Worm (Caenorhabditis elegans) whole organism, L3 larva: ENCODE data around the gene aco-2.

ENCODE experiments used
- R02D3.7 ChIP-seq: fragments of 150-350 bp; optimal IDR thresholded peaks from 2 replicates; lab custom pipeline; 2014; ENCODE audit warnings: missing biosample characterization, missing genetic modification characterization
- ZK546.5 ChIP-seq: sonication (generic microtip); optimal IDR thresholded peaks from 2 replicates; lab custom pipeline; 2017; ENCODE audit warnings: missing biosample characterization, missing genetic modification characterization
- ceh-16 ChIP-seq: sonication (generic microtip); optimal IDR thresholded peaks from 2 replicates; lab custom pipeline; 2017; ENCODE audit warnings: missing biosample characterization, missing genetic modification characterization
- ceh-28 ChIP-seq: fragments of 150-350 bp; optimal IDR thresholded peaks from 2 replicates; lab custom pipeline; 2014; ENCODE audit warnings: missing biosample characterization, missing genetic modification reagents, missing genetic modification characterization
- ceh-82 ChIP-seq: fragments of 150-350 bp; optimal IDR thresholded peaks from 2 replicates; lab custom pipeline; 2014; ENCODE audit warnings: missing biosample characterization, missing genetic modification characterization
- daf-12 ChIP-seq: fragments of 150-350 bp; optimal IDR thresholded peaks from 2 replicates; lab custom pipeline; 2014; ENCODE audit warnings: missing biosample characterization, missing genetic modification reagents, missing genetic modification characterization
- egl-27 ChIP-seq: sonication (generic microtip); optimal IDR thresholded peaks from 4 replicates; lab custom pipeline; 2017; ENCODE audit warnings: missing biosample characterization, missing genetic modification reagents, missing genetic modification characterization
- egl-5 ChIP-seq: fragments of 150-350 bp; optimal IDR thresholded peaks from 2 replicates; lab custom pipeline; 2017; ENCODE audit warnings: missing biosample characterization, missing genetic modification reagents, missing genetic modification characterization, inconsistent platforms
- elt-1 ChIP-seq: fragments of 150-350 bp; optimal IDR thresholded peaks from 2 replicates; lab custom pipeline; 2014; ENCODE audit warnings: missing biosample characterization, missing genetic modification characterization
- elt-2 ChIP-seq: sonication (generic microtip); optimal IDR thresholded peaks from 2 replicates; lab custom pipeline; 2016; ENCODE audit warnings: missing genetic modification reagents, mild to moderate bottlenecking, missing genetic modification characterization, missing compliant biosample characterization
- elt-3 ChIP-seq, 3 experiments: fragments of 150-350 bp in 1 of 3; sonication (generic microtip) in 2 of 3; optimal IDR thresholded peaks; 2 replicates in 2 of 3; 4 replicates in 1 of 3; lab custom pipeline; 2014 to 2017; ENCODE audit warnings: missing biosample characterization in 3 of 3, missing genetic modification characterization in 3 of 3
- eor-1 ChIP-seq, 2 experiments: fragments of 150-350 bp; optimal IDR thresholded peaks; 2 replicates each; lab custom pipeline; 2014 to 2018; ENCODE audit warnings: missing biosample characterization in 2 of 2, missing genetic modification characterization in 2 of 2
- fkh-2 ChIP-seq: fragments of 150-350 bp; optimal IDR thresholded peaks from 2 replicates; lab custom pipeline; 2014; ENCODE audit warnings: missing biosample characterization, missing genetic modification reagents, missing genetic modification characterization
- fos-1 ChIP-seq: fragments of 150-350 bp; optimal IDR thresholded peaks from 2 replicates; lab custom pipeline; 2014; ENCODE audit warnings: missing biosample characterization, missing genetic modification characterization
- hmg-11 ChIP-seq: sonication (generic microtip); optimal IDR thresholded peaks from 2 replicates; lab custom pipeline; 2016; ENCODE audit warnings: missing genetic modification characterization, missing compliant biosample characterization
- lin-15B ChIP-seq: fragments of 150-350 bp; optimal IDR thresholded peaks from 2 replicates; lab custom pipeline; 2014; ENCODE audit warnings: missing biosample characterization, missing genetic modification characterization
- lin-39 ChIP-seq: fragments of 150-350 bp; optimal IDR thresholded peaks from 2 replicates; lab custom pipeline; 2018; ENCODE audit warnings: missing biosample characterization, missing genetic modification reagents, missing genetic modification characterization
- mdl-1 ChIP-seq: fragments of 150-350 bp; optimal IDR thresholded peaks from 2 replicates; lab custom pipeline; 2014; ENCODE audit warnings: missing biosample characterization, missing genetic modification characterization
- nfya-1 ChIP-seq: sonication (generic microtip); optimal IDR thresholded peaks from 2 replicates; lab custom pipeline; 2017; ENCODE audit warnings: missing genetic modification characterization, mild to moderate bottlenecking, missing compliant biosample characterization, antibody characterized with exemption, moderate library complexity; ENCODE audit not compliant: insufficient read depth
- nhr-11 ChIP-seq: fragments of 150-350 bp; optimal IDR thresholded peaks from 2 replicates; lab custom pipeline; 2014; ENCODE audit warnings: missing biosample characterization, missing genetic modification characterization
- nhr-12 ChIP-seq: fragments of 150-350 bp; optimal IDR thresholded peaks from 2 replicates; lab custom pipeline; 2014; ENCODE audit warnings: missing biosample characterization, missing genetic modification characterization
- nhr-23 ChIP-seq: fragments of 150-350 bp; optimal IDR thresholded peaks from 2 replicates; lab custom pipeline; 2014; ENCODE audit warnings: missing biosample characterization, missing genetic modification reagents, missing genetic modification characterization
- nhr-25 ChIP-seq: sonication (generic microtip); optimal IDR thresholded peaks from 2 replicates; lab custom pipeline; 2017; ENCODE audit warnings: missing biosample characterization, missing genetic modification characterization
- nhr-28 ChIP-seq: fragments of 150-350 bp; optimal IDR thresholded peaks from 2 replicates; lab custom pipeline; 2014; ENCODE audit warnings: missing biosample characterization, missing genetic modification characterization
- nhr-43 ChIP-seq: sonication (generic microtip); optimal IDR thresholded peaks from 2 replicates; lab custom pipeline; 2016; ENCODE audit warnings: mild to moderate bottlenecking, missing genetic modification characterization, missing compliant biosample characterization; ENCODE audit not compliant: poor library complexity, severe bottlenecking
- nhr-67 ChIP-seq: fragments of 150-350 bp; optimal IDR thresholded peaks from 2 replicates; lab custom pipeline; 2014; ENCODE audit warnings: missing biosample characterization, missing genetic modification characterization
- nhr-77 ChIP-seq: fragments of 150-350 bp; optimal IDR thresholded peaks from 2 replicates; lab custom pipeline; 2014; ENCODE audit warnings: missing biosample characterization, missing genetic modification characterization
- pha-4 ChIP-seq: fragments of 150-350 bp; optimal IDR thresholded peaks from 2 replicates; lab custom pipeline; 2014; ENCODE audit warnings: missing biosample characterization, missing genetic modification reagents, missing genetic modification characterization
- pqm-1 ChIP-seq: fragments of 150-350 bp; optimal IDR thresholded peaks from 2 replicates; lab custom pipeline; 2017; ENCODE audit warnings: missing biosample characterization, missing genetic modification characterization, inconsistent platforms
- sea-2 ChIP-seq: fragments of 150-350 bp; sonication (generic microtip); optimal IDR thresholded peaks from 4 replicates; lab custom pipeline; 2014; ENCODE audit warnings: missing biosample characterization, missing genetic modification reagents, missing genetic modification characterization
- skn-1 ChIP-seq: fragments of 150-350 bp; optimal IDR thresholded peaks from 2 replicates; lab custom pipeline; 2014; ENCODE audit warnings: missing biosample characterization, missing genetic modification characterization
- snpc-4 ChIP-seq: fragments of 150-350 bp; optimal IDR thresholded peaks from 2 replicates; lab custom pipeline; 2014; ENCODE audit warnings: missing biosample characterization, missing genetic modification characterization
- tbx-2 ChIP-seq: sonication (generic microtip); optimal IDR thresholded peaks from 2 replicates; lab custom pipeline; 2016; ENCODE audit warnings: mild to moderate bottlenecking, missing genetic modification characterization, missing compliant biosample characterization
- unc-39 ChIP-seq: sonication (generic microtip); optimal IDR thresholded peaks from 4 replicates; lab custom pipeline; 2017; ENCODE audit warnings: missing biosample characterization, missing genetic modification characterization
- unc-62 ChIP-seq: fragments of 150-350 bp; sonication (generic microtip); optimal IDR thresholded peaks from 4 replicates; lab custom pipeline; 2014; ENCODE audit warnings: missing biosample characterization, missing genetic modification reagents, missing genetic modification characterization
- zag-1 ChIP-seq: fragments of 150-350 bp; optimal IDR thresholded peaks from 2 replicates; lab custom pipeline; 2014; ENCODE audit warnings: missing biosample characterization, missing genetic modification characterization
- ztf-11 ChIP-seq: fragments of 150-350 bp; optimal IDR thresholded peaks from 2 replicates; lab custom pipeline; 2014; ENCODE audit warnings: missing biosample characterization, missing genetic modification characterization

aco-2 gene

DNA sequence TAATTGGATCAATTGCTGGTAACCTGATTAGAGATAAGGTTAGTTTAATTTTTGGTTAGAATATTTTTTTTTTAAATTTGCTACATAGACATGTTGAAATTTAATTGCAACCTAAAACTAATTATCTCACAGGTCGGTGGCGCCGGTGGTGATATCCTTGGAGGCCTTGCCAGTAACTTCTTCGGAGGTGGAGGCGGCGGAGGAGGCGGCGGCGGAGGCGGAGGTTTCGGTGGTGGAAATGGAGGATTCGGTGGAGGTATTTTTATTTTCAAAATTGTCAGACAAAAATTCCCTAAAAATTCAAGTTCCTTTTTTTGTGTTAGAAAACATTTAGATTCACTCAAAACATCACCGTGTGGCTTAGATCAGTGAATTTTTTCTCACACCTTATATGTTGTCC, 7.7 kb downstream of the aco-2 start:
- TF ChIP-seq R02D3.7 (tag; lab: Kevin White, UChicago) (no peak), fos-1 (tag; lab: Kevin White, UChicago) (no peak), daf-12 (tag; lab: Kevin White, UChicago) (no peak), unc-62 (GFP tag; lab: Kevin White, UChicago) (no peak), lin-15B (no peak), nhr-77 (tag; lab: Kevin White, UChicago) (no peak), snpc-4 (tag; lab: Kevin White, UChicago) (no peak), mdl-1 (tag; lab: Kevin White, UChicago) (no peak), ZK546.5 (no peak), ceh-28 (tag; lab: Kevin White, UChicago) (no peak), skn-1 (tag; lab: Kevin White, UChicago) (no peak), hmg-11 (no peak), nfya-1 (tag; lab: Kevin White, UChicago) (no peak), elt-1 (tag; lab: Kevin White, UChicago) (no peak), eor-1 (tag; optimal IDR thresholded peaks at IDR 0.05; lab: Kevin White, UChicago) (no peak), elt-2 (tag; lab: Kevin White, UChicago) (no peak), unc-39 (tag; lab: Kevin White, UChicago) (no peak), nhr-23 (no peak), nhr-25 (tag; lab: Kevin White, UChicago) (no peak), egl-5 (tag; lab: Kevin White, UChicago) (no peak)

DNA sequence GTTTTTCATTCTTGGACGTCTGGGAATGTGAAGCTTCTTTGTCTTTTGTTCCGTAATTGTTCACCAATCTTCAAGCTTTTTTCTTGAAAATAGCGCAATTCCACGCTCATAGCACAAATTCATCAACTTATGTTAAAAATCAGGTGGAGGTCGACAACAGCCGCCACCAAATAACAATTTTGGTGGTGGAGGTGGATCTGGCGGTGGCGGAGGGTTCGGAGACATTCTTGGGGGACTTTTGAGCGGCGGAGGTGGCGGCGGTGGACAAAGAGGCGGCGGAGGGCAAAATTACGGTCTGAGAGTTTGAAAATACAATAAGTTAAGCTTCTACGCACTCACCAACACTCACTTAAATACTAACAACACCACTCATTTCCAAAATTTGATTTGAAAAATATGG, 8.4 kb downstream of the aco-2 start:
- TF ChIP-seq eor-1 (tag; optimal IDR thresholded peaks at IDR 0.05; lab: Kevin White, UChicago), result no peak
- TF ChIP-seq nhr-28 (tag; lab: Kevin White, UChicago), result no peak
- TF ChIP-seq tbx-2 (tag; lab: Kevin White, UChicago), result no peak
- TF ChIP-seq elt-1 (tag; lab: Kevin White, UChicago), result no peak
- TF ChIP-seq nhr-67 (tag; lab: Kevin White, UChicago), result no peak
- TF ChIP-seq elt-2 (tag; lab: Kevin White, UChicago), result no peak
- no peak for TF ChIP-seq lin-39 (tag; lab: Kevin White, UChicago)
- TF ChIP-seq ceh-28 (tag; lab: Kevin White, UChicago), result no peak
- no peak for TF ChIP-seq nhr-77 (tag; lab: Kevin White, UChicago)
- TF ChIP-seq unc-62 (GFP tag; lab: Kevin White, UChicago), result no peak
- no peak for TF ChIP-seq pqm-1
- no peak for TF ChIP-seq elt-3 (tag; optimal IDR thresholded peaks at IDR 0.05; lab: Kevin White, UChicago)
- TF ChIP-seq egl-27 (tag; lab: Kevin White, UChicago), result no peak
- no peak for TF ChIP-seq nhr-43
- TF ChIP-seq fkh-2, result no peak
- TF ChIP-seq ceh-82 (tag; lab: Kevin White, UChicago), result no peak

DNA sequence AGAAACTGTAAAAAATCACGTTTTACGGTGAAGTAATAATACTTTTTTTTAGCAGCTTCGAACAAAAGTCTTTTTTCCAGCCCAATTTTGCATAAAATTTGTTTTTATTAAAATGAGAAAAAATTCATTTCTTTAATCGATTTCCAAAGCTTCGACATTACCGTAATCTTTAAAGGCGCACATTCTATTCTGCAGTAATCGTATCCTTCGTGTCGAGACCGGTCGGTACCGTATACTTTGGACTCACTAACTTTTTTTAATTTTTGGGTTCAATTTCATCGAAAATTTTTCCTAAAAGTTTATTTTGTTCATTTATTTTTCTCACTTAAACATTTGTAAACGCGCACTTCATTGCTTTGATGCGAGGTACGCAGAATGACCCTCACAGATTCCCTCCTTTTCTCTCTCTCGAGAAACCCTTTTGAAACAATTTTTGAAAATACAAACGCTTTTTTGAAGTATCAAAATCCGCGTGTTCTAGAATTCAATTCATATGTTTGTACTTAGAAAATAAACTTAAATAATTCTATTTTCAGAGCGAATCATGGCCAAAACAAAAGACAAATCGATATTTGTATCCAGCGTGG, 13.2 kb downstream of the aco-2 start, which contains the start of gene hrpk-2:
Gene hrpk-2, plus strand, starts transcription at position 537 of the 587 bp plus-strand sequence.
- TF ChIP-seq pha-4, result no peak
- no peak for TF ChIP-seq elt-2 (tag; lab: Kevin White, UChicago)
- TF ChIP-seq ztf-11 (tag; lab: Kevin White, UChicago), result no peak
- TF ChIP-seq hmg-11, result no peak
- no peak for TF ChIP-seq nhr-11 (tag; lab: Kevin White, UChicago)
- TF ChIP-seq unc-62 (GFP tag; lab: Kevin White, UChicago), result no peak
- TF ChIP-seq nhr-77 (tag; lab: Kevin White, UChicago), result no peak
- no peak for TF ChIP-seq zag-1 (tag; lab: Kevin White, UChicago)
- no peak for TF ChIP-seq ceh-82 (tag; lab: Kevin White, UChicago)
- TF ChIP-seq nfya-1 (tag; lab: Kevin White, UChicago), result no peak
- no peak for TF ChIP-seq ceh-16
- no peak for TF ChIP-seq elt-1 (tag; lab: Kevin White, UChicago)
- no peak for TF ChIP-seq nhr-12 (tag; lab: Kevin White, UChicago)
- TF ChIP-seq skn-1 (tag; lab: Kevin White, UChicago), result no peak
- TF ChIP-seq sea-2 (GFP tag; lab: Kevin White, UChicago), result no peak
- no peak for TF ChIP-seq R02D3.7 (tag; lab: Kevin White, UChicago)
- TF ChIP-seq egl-27 (tag; lab: Kevin White, UChicago), result no peak
- no peak for TF ChIP-seq elt-3 (tag; optimal IDR thresholded peaks at IDR 0.05; lab: Kevin White, UChicago)
- TF ChIP-seq ceh-28 (tag; lab: Kevin White, UChicago), result no peak
- no peak for TF ChIP-seq nhr-67 (tag; lab: Kevin White, UChicago)
